Worm (Caenorhabditis elegans): ENCODE measurements around the gene mlt-8.
"Not testable (repeated sequence)": the region's sequence is repeated elsewhere in the genome, so short reads cannot be mapped to it uniquely, and the experiment has no call there.

Gene mlt-8

ce11 chrII:572010-572409, at the start of gene mlt-8:
Gene mlt-8 (minus strand): TSS chrII:572110.
- TF ChIP-seq dao-5 (tag; optimal IDR thresholded peaks at IDR 0.05) (no peak), W03F9.2 (tag; optimal IDR thresholded peaks at IDR 0.05) (no peak), him-1 (tag; optimal IDR thresholded peaks at IDR 0.05) (no peak)

- TF ChIP-seq W03F9.2 (tag; optimal IDR thresholded peaks at IDR 0.05), result no peak
- no peak for TF ChIP-seq him-1 (tag; optimal IDR thresholded peaks at IDR 0.05)
- no peak for TF ChIP-seq dao-5 (tag; optimal IDR thresholded peaks at IDR 0.05)
Observed at ce11 chrII:621141-621540, 49.2 kb upstream of the mlt-8 start.

- TF ChIP-seq dao-5 (tag; optimal IDR thresholded peaks at IDR 0.05) (no peak), W03F9.2 (tag; optimal IDR thresholded peaks at IDR 0.05) (no peak), him-1 (tag; optimal IDR thresholded peaks at IDR 0.05) (no peak)
Observed at ce11 chrII:614701-615100, 42.8 kb upstream of the mlt-8 start.

- TF ChIP-seq him-1, W03F9.2, dao-5 (tag; optimal IDR thresholded peaks at IDR 0.05): not testable (repeated sequence)
Observed at ce11 chrII:612361-612760, 40.5 kb upstream of the mlt-8 start, which contains the start of gene clec-118. Gene clec-118 (minus strand): TSS chrII:612461.

ce11 chrII:608757-609156, 36.8 kb upstream of the mlt-8 start, which contains the start of gene W04H10.1:
Gene W04H10.1 (plus strand): TSS chrII:609057.
- TF ChIP-seq dao-5 (tag; optimal IDR thresholded peaks at IDR 0.05) (no peak), W03F9.2 (tag; optimal IDR thresholded peaks at IDR 0.05) (no peak), him-1 (tag; optimal IDR thresholded peaks at IDR 0.05) (no peak)

ce11 chrII:608341-608740, 36.4 kb upstream of the mlt-8 start, which contains the start of gene W04H10.6:
Gene W04H10.6 (minus strand): TSS chrII:608441.
- TF ChIP-seq him-1 (tag; optimal IDR thresholded peaks at IDR 0.05), result no peak

ce11 chrII:606033-606432, 34.1 kb upstream of the mlt-8 start, which contains the start of gene W04H10.5:
Gene W04H10.5 (plus strand): TSS chrII:606333.
- TF ChIP-seq him-1 (tag; optimal IDR thresholded peaks at IDR 0.05), result no peak
- no peak for TF ChIP-seq dao-5 (tag; optimal IDR thresholded peaks at IDR 0.05)
- no peak for TF ChIP-seq W03F9.2 (tag; optimal IDR thresholded peaks at IDR 0.05)

ce11 chrII:605267-605666, 33.4 kb upstream of the mlt-8 start, which contains the start of gene W04H10.2:
Gene W04H10.2 (plus strand): TSS chrII:605567.
- TF ChIP-seq W03F9.2 (tag; optimal IDR thresholded peaks at IDR 0.05), result no peak
- TF ChIP-seq him-1 (tag; optimal IDR thresholded peaks at IDR 0.05), result no peak
- no peak for TF ChIP-seq dao-5 (tag; optimal IDR thresholded peaks at IDR 0.05)

- TF ChIP-seq him-1 (tag; optimal IDR thresholded peaks at IDR 0.05) (no peak), dao-5 (tag; optimal IDR thresholded peaks at IDR 0.05) (no peak), W03F9.2 (tag; optimal IDR thresholded peaks at IDR 0.05) (no peak)
Observed at ce11 chrII:602969-603368, 31.1 kb upstream of the mlt-8 start.

- TF ChIP-seq dao-5 (tag; optimal IDR thresholded peaks at IDR 0.05), result no peak
- no peak for TF ChIP-seq him-1 (tag; optimal IDR thresholded peaks at IDR 0.05)
- TF ChIP-seq W03F9.2 (tag; optimal IDR thresholded peaks at IDR 0.05), result no peak
Observed at ce11 chrII:602020-602419, 30.1 kb upstream of the mlt-8 start, which contains the start of gene nhl-3. Gene nhl-3 (minus strand): TSS chrII:602120.

ce11 chrII:601305-601704, 29.4 kb upstream of the mlt-8 start:
- TF ChIP-seq W03F9.2 (tag; optimal IDR thresholded peaks at IDR 0.05), result no peak
- TF ChIP-seq dao-5 (tag; optimal IDR thresholded peaks at IDR 0.05), result no peak
- no peak for TF ChIP-seq him-1 (tag; optimal IDR thresholded peaks at IDR 0.05)

- TF ChIP-seq him-1 (tag; optimal IDR thresholded peaks at IDR 0.05), result no peak
- no peak for TF ChIP-seq W03F9.2 (tag; optimal IDR thresholded peaks at IDR 0.05)
- TF ChIP-seq dao-5 (tag; optimal IDR thresholded peaks at IDR 0.05), result no peak
Observed at ce11 chrII:596702-597101, 24.8 kb upstream of the mlt-8 start.

- not testable (repeated sequence) for TF ChIP-seq dao-5, W03F9.2, him-1 (tag; optimal IDR thresholded peaks at IDR 0.05)
Observed at ce11 chrII:593221-593620, 21.3 kb upstream of the mlt-8 start, which contains the start of gene W08F4.1. Gene W08F4.1 (plus strand): TSS chrII:593521.

ce11 chrII:591110-591509, 19.2 kb upstream of the mlt-8 start, which contains the start of gene W08F4.10:
Gene W08F4.10 (minus strand): TSS chrII:591210.
- TF ChIP-seq W03F9.2 (tag; optimal IDR thresholded peaks at IDR 0.05) (no peak), him-1 (tag; optimal IDR thresholded peaks at IDR 0.05) (no peak), dao-5 (tag; optimal IDR thresholded peaks at IDR 0.05) (no peak)

ce11 chrII:587533-587932, 15.6 kb upstream of the mlt-8 start, which contains the start of gene fbxb-34:
Gene fbxb-34 (plus strand): TSS chrII:587833.
- TF ChIP-seq him-1 (tag; optimal IDR thresholded peaks at IDR 0.05) (no peak), dao-5 (tag; optimal IDR thresholded peaks at IDR 0.05) (no peak), W03F9.2 (tag; optimal IDR thresholded peaks at IDR 0.05) (no peak)

All from whole organism, L4/young adult.